Fruit fly (Drosophila melanogaster) whole organism, pupa: ENCODE measurements around the gene CG32369.

Experiments used
- CG10348 ChIP-seq: fragments of 200-800 bp; sonication (Bioruptor generic); IDR thresholded peaks from 2 replicates; pipeline ENCODE4 v1.3.6; 2022; ENCODE audit warnings: missing biosample characterization, missing genetic modification characterization
- CG12605 ChIP-seq: fragments of 200-800 bp; sonication (Bioruptor generic); IDR thresholded peaks from 2 replicates; pipeline ENCODE4 v1.3.6; 2022; ENCODE audit warnings: missing biosample characterization, missing genetic modification characterization
- CG13204 ChIP-seq: fragments of 200-800 bp; sonication (Bioruptor generic); optimal IDR thresholded peaks from 2 replicates; lab custom pipeline; 2018; ENCODE audit warnings: missing biosample characterization, mild to moderate bottlenecking, missing genetic modification characterization, moderate library complexity
- CG14655 ChIP-seq: fragments of 200-800 bp; sonication (Bioruptor generic); optimal IDR thresholded peaks from 3 replicates; lab custom pipeline; 2017; ENCODE audit warnings: mild to moderate bottlenecking, missing biosample characterization, missing genetic modification reagents, missing genetic modification characterization
- CG15710 ChIP-seq: fragments of 200-800 bp; sonication (Bioruptor generic); optimal IDR thresholded peaks from 2 replicates; lab custom pipeline; 2018; ENCODE audit warnings: missing biosample characterization, mild to moderate bottlenecking, missing genetic modification characterization, moderate library complexity
- CG17806 ChIP-seq: fragments of 200-800 bp; sonication (Bioruptor generic); optimal IDR thresholded peaks from 2 replicates; lab custom pipeline; 2018; ENCODE audit warnings: missing biosample characterization, mild to moderate bottlenecking, missing genetic modification characterization, moderate library complexity
- CG32121 ChIP-seq: fragments of 200-800 bp; sonication (Bioruptor generic); IDR thresholded peaks from 2 replicates; pipeline ENCODE4 v1.3.6; 2022; ENCODE audit warnings: missing biosample characterization, missing genetic modification characterization
- CG34367 ChIP-seq: fragments of 200-800 bp; sonication (Bioruptor generic); optimal IDR thresholded peaks from 2 replicates; lab custom pipeline; 2018; ENCODE audit warnings: missing biosample characterization, mild to moderate bottlenecking, missing genetic modification characterization
- CG4496 ChIP-seq: fragments of 200-800 bp; sonication (Bioruptor generic); IDR thresholded peaks from 3 replicates; pipeline ENCODE4 v1.3.6; 2022; ENCODE audit warnings: missing biosample characterization, missing genetic modification characterization
- CG8159 ChIP-seq: fragments of 200-800 bp; sonication (Bioruptor generic); optimal IDR thresholded peaks from 3 replicates; lab custom pipeline; 2018; ENCODE audit warnings: missing biosample characterization, mild to moderate bottlenecking, missing genetic modification characterization, moderate library complexity
- CG8301 ChIP-seq: fragments of 200-800 bp; sonication (Bioruptor generic); optimal IDR thresholded peaks from 2 replicates; lab custom pipeline; 2018; ENCODE audit warnings: missing biosample characterization, mild to moderate bottlenecking, missing genetic modification characterization
- CG9948 ChIP-seq: fragments of 200-800 bp; sonication (Bioruptor generic); optimal IDR thresholded peaks from 2 replicates; lab custom pipeline; 2018; ENCODE audit warnings: missing biosample characterization, mild to moderate bottlenecking, missing genetic modification characterization, moderate library complexity
- D1 ChIP-seq: fragments of 200-800 bp; sonication (Bioruptor generic); optimal IDR thresholded peaks from 2 replicates; lab custom pipeline; 2018; ENCODE audit warnings: missing biosample characterization, mild to moderate bottlenecking, missing genetic modification characterization, moderate library complexity
- EcR ChIP-seq: fragments of 200-800 bp; sonication (Bioruptor generic); optimal IDR thresholded peaks from 3 replicates; lab custom pipeline; 2019; ENCODE audit warnings: missing biosample characterization, missing genetic modification characterization, mild to moderate bottlenecking, moderate library complexity, missing genetic modification reagents
- Ets98B ChIP-seq: fragments of 200-800 bp; sonication (Bioruptor generic); IDR thresholded peaks from 2 replicates; pipeline ENCODE4 v1.3.6; 2022; ENCODE audit warnings: missing biosample characterization, missing genetic modification characterization
- Pif1A ChIP-seq: fragments of 200-800 bp; sonication (Bioruptor generic); optimal IDR thresholded peaks from 3 replicates; lab custom pipeline; 2016; ENCODE audit warnings: missing biosample characterization, missing genetic modification characterization
- Pif1B ChIP-seq: fragments of 200-800 bp; sonication (Bioruptor generic); optimal IDR thresholded peaks from 3 replicates; lab custom pipeline; 2016; ENCODE audit warnings: missing biosample characterization, missing genetic modification characterization
- Snoo ChIP-seq: fragments of 200-800 bp; sonication (Bioruptor generic); optimal IDR thresholded peaks from 3 replicates; lab custom pipeline; 2017; ENCODE audit warnings: missing biosample characterization, mild to moderate bottlenecking, missing genetic modification characterization, inconsistent platforms
- gl ChIP-seq: fragments of 200-800 bp; sonication (Bioruptor generic); optimal IDR thresholded peaks from 2 replicates; lab custom pipeline; 2018; ENCODE audit warnings: missing biosample characterization, mild to moderate bottlenecking, missing genetic modification characterization
- rn ChIP-seq: fragments of 200-800 bp; sonication (Bioruptor generic); IDR thresholded peaks from 2 replicates; pipeline ENCODE4 v1.3.6; 2022; ENCODE audit warnings: missing biosample characterization, missing genetic modification characterization

The CG32369 gene

dm6 chr3L:7821615-7822574 is 12.3 kb upstream of the CG32369 start:
- TF ChIP-seq Pif1B (no peak), CG12605 (0 out of 2 replicates have a peak, but pooled peaks have one; percentile 9), CG34367 (no peak), CG8159 (tag; lab: Kevin White, UChicago) (no peak), EcR (no peak), CG8301 (tag; lab: Kevin White, UChicago) (no peak), CG32121 (no peak)

- TF ChIP-seq EcR (no peak), Pif1B (no peak), CG14655 (GFP tag; lab: Kevin White, UChicago) (no peak), CG17806 (no peak), CG9948 (tag; lab: Kevin White, UChicago) (no peak), CG32121 (no peak), CG8159 (tag; lab: Kevin White, UChicago) (no peak), CG13204 (GFP tag; lab: Kevin White, UChicago) (no peak), CG34367 (no peak), CG10348 (no peak)
Measured at dm6 chr3L:7821169-7821568, 11.5 kb upstream of the CG32369 start.

- TF ChIP-seq CG8159 (tag; lab: Kevin White, UChicago) (no peak), CG9948 (tag; lab: Kevin White, UChicago) (no peak), CG13204 (GFP tag; lab: Kevin White, UChicago) (no peak), CG14655 (GFP tag; lab: Kevin White, UChicago) (no peak)
- TF ChIP-seq, all 21 proteins: peak for 0
Measured at dm6 chr3L:7820236-7820635, 10.6 kb upstream of the CG32369 start.

dm6 chr3L:7818473-7818980 is 8.9 kb upstream of the CG32369 start:
- TF ChIP-seq CG14655 (GFP tag; lab: Kevin White, UChicago) (peak; percentile 49), CG4496 (peak; percentile 51; the same call in 1 of the 3 replicates), rn (no peak), Ets98B (peak; percentile 60; the same call in 1 of the 2 replicates), Pif1A (GFP tag; lab: Kevin White, UChicago) (no peak), CG17806 (no peak), gl (tag; lab: Kevin White, UChicago) (no peak), CG8159 (tag; lab: Kevin White, UChicago) (no peak), CG8301 (tag; lab: Kevin White, UChicago) (peak; percentile 5), CG9948 (tag; lab: Kevin White, UChicago) (no peak), Pif1B (no peak), Snoo (tag; lab: Kevin White, UChicago) (no peak), CG12605 (no peak), EcR (no peak), CG32121 (0 out of 2 replicates have a peak, but pooled peaks have one; percentile 13), CG10348 (no peak), D1 (tag; lab: Kevin White, UChicago) (no peak), CG15710 (no peak), CG13204 (GFP tag; lab: Kevin White, UChicago) (no peak), CG34367 (no peak)

dm6 chr3L:7817194-7817593 is 7.6 kb upstream of the CG32369 start:
- TF ChIP-seq CG14655 (GFP tag; lab: Kevin White, UChicago) (no peak), CG13204 (GFP tag; lab: Kevin White, UChicago) (no peak), CG15710 (no peak), CG32121 (no peak), CG4496 (no peak), CG10348 (no peak), gl (tag; lab: Kevin White, UChicago) (no peak), CG9948 (tag; lab: Kevin White, UChicago) (no peak)

- TF ChIP-seq Ets98B: no peak
- TF ChIP-seq CG32121: 0 out of 2 replicates have a peak, but pooled peaks have one; percentile 4
Measured at dm6 chr3L:7815956-7816355, 6.3 kb upstream of the CG32369 start.

dm6 chr3L:7813422-7813821 is 3.8 kb upstream of the CG32369 start:
- no peak for TF ChIP-seq gl (tag; lab: Kevin White, UChicago)
- no peak for TF ChIP-seq CG15710
- TF ChIP-seq CG8301 (tag; lab: Kevin White, UChicago): no peak
- no peak for TF ChIP-seq CG10348
- TF ChIP-seq CG8159 (tag; lab: Kevin White, UChicago): no peak
- peak; percentile 58 for TF ChIP-seq D1 (tag; lab: Kevin White, UChicago)
